Fruit fly (Drosophila melanogaster) whole organism, embryonic: Measurements from ENCODE around the gene Obp19d.

Experiments used
- Aef1 ChIP-seq: fragments of 200-800 bp; sonication (Bioruptor generic); IDR thresholded peaks from 3 replicates; pipeline ENCODE4 v1.3.6; 2022; ENCODE audit warnings: missing biosample characterization, missing genetic modification characterization
- CG10274 ChIP-seq: fragments of 200-800 bp; sonication (Bioruptor generic); optimal IDR thresholded peaks from 3 replicates; lab custom pipeline; 2017; ENCODE audit warnings: missing biosample characterization, mild to moderate bottlenecking, missing genetic modification characterization
- CG11398 ChIP-seq: fragments of 200-800 bp; sonication (Bioruptor generic); optimal IDR thresholded peaks from 2 replicates; lab custom pipeline; 2016; ENCODE audit warnings: missing biosample characterization, missing genetic modification characterization
- CG11696 ChIP-seq: fragments of 200-800 bp; sonication (Bioruptor generic); IDR thresholded peaks from 2 replicates; pipeline ENCODE4 v1.3.6; 2022; ENCODE audit warnings: missing biosample characterization, missing genetic modification characterization
- CG11723 ChIP-seq: fragments of 200-800 bp; sonication (Bioruptor generic); optimal IDR thresholded peaks from 2 replicates; lab custom pipeline; 2017; ENCODE audit warnings: missing biosample characterization, mild to moderate bottlenecking, missing genetic modification characterization
- CG12236 ChIP-seq: fragments of 200-800 bp; sonication (Bioruptor generic); optimal IDR thresholded peaks from 2 replicates; lab custom pipeline; 2016; ENCODE audit warnings: missing biosample characterization, missing genetic modification characterization
- CG13287 ChIP-seq: fragments of 200-800 bp; sonication (Bioruptor generic); IDR thresholded peaks from 2 replicates; pipeline ENCODE4 v1.3.6; 2022; ENCODE audit warnings: missing biosample characterization, missing genetic modification characterization; ENCODE audit not compliant: partially characterized antibody
- CG14667 ChIP-seq: fragments of 200-800 bp; sonication (Bioruptor generic); IDR thresholded peaks from 2 replicates; pipeline ENCODE4 v1.3.6; 2022; ENCODE audit warnings: missing biosample characterization, missing genetic modification characterization
- CG14710 ChIP-seq: fragments of 200-800 bp; sonication (Bioruptor generic); optimal IDR thresholded peaks from 3 replicates; lab custom pipeline; 2019; ENCODE audit warnings: missing biosample characterization, mild to moderate bottlenecking, missing genetic modification characterization, moderate library complexity
- CG16863 ChIP-seq: fragments of 200-800 bp; sonication (Bioruptor generic); optimal IDR thresholded peaks from 3 replicates; lab custom pipeline; 2016; ENCODE audit warnings: missing biosample characterization, missing genetic modification characterization
- CG31224 ChIP-seq: fragments of 200-800 bp; sonication (Bioruptor generic); IDR thresholded peaks from 2 replicates; pipeline ENCODE4 v1.3.6; 2022; ENCODE audit warnings: missing biosample characterization, missing genetic modification characterization
- CG31388 ChIP-seq: fragments of 200-800 bp; sonication (Bioruptor generic); optimal IDR thresholded peaks from 2 replicates; lab custom pipeline; 2016; ENCODE audit warnings: missing biosample characterization, missing genetic modification characterization
- CG34376 ChIP-seq: fragments of 200-800 bp; sonication (Bioruptor generic); optimal IDR thresholded peaks from 2 replicates; lab custom pipeline; 2018; ENCODE audit warnings: missing biosample characterization, mild to moderate bottlenecking, missing genetic modification characterization
- CG7839 ChIP-seq: fragments of 200-800 bp; sonication (Bioruptor generic); optimal IDR thresholded peaks from 3 replicates; lab custom pipeline; 2018; ENCODE audit warnings: missing biosample characterization, mild to moderate bottlenecking, missing genetic modification characterization, moderate library complexity
- Dek ChIP-seq: fragments of 200-800 bp; sonication (Bioruptor generic); optimal IDR thresholded peaks from 3 replicates; lab custom pipeline; 2019; ENCODE audit warnings: missing biosample characterization, mild to moderate bottlenecking, missing genetic modification characterization, moderate library complexity
- Dll ChIP-seq: fragments of 200-800 bp; sonication (Bioruptor generic); IDR thresholded peaks from 4 replicates; pipeline ENCODE4 v1.3.6; 2022; ENCODE audit warnings: missing biosample characterization, missing genetic modification characterization; ENCODE audit not compliant: partially characterized antibody
- Gsc ChIP-seq: fragments of 200-800 bp; sonication (Bioruptor generic); IDR thresholded peaks from 2 replicates; pipeline ENCODE4 v1.3.6; 2022; ENCODE audit warnings: missing biosample characterization, missing genetic modification characterization
- H15 ChIP-seq: fragments of 200-800 bp; sonication (Bioruptor generic); IDR thresholded peaks from 3 replicates; pipeline ENCODE4 v1.3.6; 2022; ENCODE audit warnings: missing biosample characterization, missing genetic modification characterization
- HLH4C ChIP-seq: fragments of 200-800 bp; sonication (Bioruptor generic); IDR thresholded peaks from 3 replicates; pipeline ENCODE4 v1.3.6; 2022; ENCODE audit warnings: missing biosample characterization, missing genetic modification characterization; ENCODE audit not compliant: partially characterized antibody
- Hey ChIP-seq: fragments of 200-800 bp; sonication (Bioruptor generic); optimal IDR thresholded peaks from 3 replicates; lab custom pipeline; 2018; ENCODE audit warnings: missing biosample characterization, mild to moderate bottlenecking, missing genetic modification characterization
- Hr78 ChIP-seq, 2 experiments: fragments of 200-800 bp in 1 of 2; fragments of >200 bp in 1 of 2; sonication (Bioruptor generic) in 1 of 2; optimal IDR thresholded peaks; 2 replicates each; lab custom pipeline; 2017 to 2019; ENCODE audit warnings: missing biosample characterization in 2 of 2, missing genetic modification characterization in 2 of 2, mild to moderate bottlenecking in 1 of 2, moderate library complexity in 1 of 2
- NK7.1 ChIP-seq: fragments of 200-800 bp; sonication (Bioruptor generic); optimal IDR thresholded peaks from 3 replicates; lab custom pipeline; 2016; ENCODE audit warnings: missing biosample characterization, missing genetic modification characterization
- Poxn ChIP-seq: fragments of 200-800 bp; sonication (Bioruptor generic); IDR thresholded peaks from 2 replicates; pipeline ENCODE4 v1.3.6; 2022; ENCODE audit warnings: missing biosample characterization, missing genetic modification characterization
- ac ChIP-seq: fragments of 200-800 bp; sonication (Bioruptor generic); optimal IDR thresholded peaks from 3 replicates; lab custom pipeline; 2017; ENCODE audit warnings: missing biosample characterization, mild to moderate bottlenecking, missing genetic modification characterization
- aop ChIP-seq: fragments of 200-800 bp; sonication (Bioruptor generic); IDR thresholded peaks from 2 replicates; pipeline ENCODE4 v1.3.6; 2022; ENCODE audit warnings: missing biosample characterization, missing genetic modification characterization
- bbx ChIP-seq: fragments of 200-800 bp; sonication (Bioruptor generic); IDR thresholded peaks from 2 replicates; pipeline ENCODE4 v1.3.6; 2022; ENCODE audit warnings: missing biosample characterization, missing genetic modification characterization; ENCODE audit not compliant: partially characterized antibody
- bcd ChIP-seq: fragments of 200-800 bp; sonication (Bioruptor generic); optimal IDR thresholded peaks from 2 replicates; lab custom pipeline; 2017; ENCODE audit warnings: missing biosample characterization, mild to moderate bottlenecking, missing genetic modification characterization
- bsh ChIP-seq, 2 experiments: fragments of 200-800 bp; sonication (Bioruptor generic); optimal IDR thresholded peaks; 2 replicates each; lab custom pipeline; 2017 to 2018; ENCODE audit warnings: mild to moderate bottlenecking in 2 of 2, missing biosample characterization in 2 of 2, missing genetic modification characterization in 2 of 2, moderate library complexity in 1 of 2
- cad ChIP-seq: fragments of >200 bp; optimal IDR thresholded peaks from 2 replicates; lab custom pipeline; 2017; ENCODE audit warnings: missing biosample characterization, missing genetic modification characterization
- caup ChIP-seq: fragments of 200-800 bp; sonication (Bioruptor generic); optimal IDR thresholded peaks from 3 replicates; lab custom pipeline; 2017; ENCODE audit warnings: missing biosample characterization, mild to moderate bottlenecking, missing genetic modification characterization, moderate library complexity; ENCODE audit not compliant: severe bottlenecking
- cg ChIP-seq: fragments of 200-800 bp; sonication (Bioruptor generic); optimal IDR thresholded peaks from 3 replicates; lab custom pipeline; 2019; ENCODE audit warnings: missing biosample characterization, mild to moderate bottlenecking, missing genetic modification characterization, moderate library complexity
- crp ChIP-seq, 2 experiments: fragments of 200-800 bp; sonication (Bioruptor generic); optimal IDR thresholded peaks; 2 replicates in 1 of 2; 3 replicates in 1 of 2; lab custom pipeline; 2017; ENCODE audit warnings: missing biosample characterization in 2 of 2, missing genetic modification characterization in 2 of 2, mild to moderate bottlenecking in 1 of 2, moderate library complexity in 1 of 2
- disco-r ChIP-seq: fragments of 200-800 bp; sonication (Bioruptor generic); optimal IDR thresholded peaks from 2 replicates; lab custom pipeline; 2016; ENCODE audit warnings: missing biosample characterization, missing genetic modification characterization
- dm ChIP-seq: fragments of 200-800 bp; sonication (Bioruptor generic); optimal IDR thresholded peaks from 3 replicates; lab custom pipeline; 2016; ENCODE audit warnings: missing biosample characterization, missing genetic modification characterization
- eyg ChIP-seq: fragments of 200-800 bp; sonication (Bioruptor generic); optimal IDR thresholded peaks from 3 replicates; lab custom pipeline; 2016; ENCODE audit warnings: missing biosample characterization, missing genetic modification characterization
- gcm ChIP-seq: fragments of 200-800 bp; sonication (Bioruptor generic); optimal IDR thresholded peaks from 2 replicates; lab custom pipeline; 2019; ENCODE audit warnings: missing biosample characterization, mild to moderate bottlenecking, missing genetic modification characterization, moderate library complexity
- her ChIP-seq: fragments of 200-800 bp; sonication (Bioruptor generic); optimal IDR thresholded peaks from 2 replicates; lab custom pipeline; 2016; ENCODE audit warnings: missing biosample characterization, missing genetic modification characterization
- maf-S ChIP-seq: fragments of 200-800 bp; sonication (Bioruptor generic); optimal IDR thresholded peaks from 2 replicates; lab custom pipeline; 2016; ENCODE audit warnings: missing biosample characterization, missing genetic modification characterization
- mld ChIP-seq: fragments of 200-800 bp; sonication (Bioruptor generic); IDR thresholded peaks from 3 replicates; pipeline ENCODE4 v1.3.6; 2022; ENCODE audit warnings: missing biosample characterization, missing genetic modification characterization; ENCODE audit not compliant: partially characterized antibody
- phol ChIP-seq: fragments of 200-800 bp; sonication (Bioruptor generic); optimal IDR thresholded peaks from 3 replicates; lab custom pipeline; 2018; ENCODE audit warnings: missing biosample characterization, mild to moderate bottlenecking, missing genetic modification characterization, moderate library complexity
- pzg ChIP-seq: fragments of 200-800 bp; sonication (Bioruptor generic); optimal IDR thresholded peaks from 3 replicates; lab custom pipeline; 2018; ENCODE audit warnings: missing biosample characterization, mild to moderate bottlenecking, missing genetic modification characterization, moderate library complexity
- schlank ChIP-seq: fragments of 200-800 bp; sonication (Bioruptor generic); optimal IDR thresholded peaks from 2 replicates; lab custom pipeline; 2018; ENCODE audit warnings: missing biosample characterization, mild to moderate bottlenecking, missing genetic modification characterization
- scrt ChIP-seq: fragments of 200-800 bp; sonication (Bioruptor generic); optimal IDR thresholded peaks from 2 replicates; lab custom pipeline; 2018; ENCODE audit warnings: missing biosample characterization, mild to moderate bottlenecking, missing genetic modification characterization, moderate library complexity
- sd ChIP-seq: fragments of 200-800 bp; sonication (Bioruptor generic); optimal IDR thresholded peaks from 3 replicates; lab custom pipeline; 2018; ENCODE audit warnings: missing biosample characterization, mild to moderate bottlenecking, missing genetic modification characterization, moderate library complexity
- sens-2 ChIP-seq: fragments of 200-800 bp; sonication (Bioruptor generic); IDR thresholded peaks from 2 replicates; pipeline ENCODE4 v1.3.6; 2022; ENCODE audit warnings: missing biosample characterization, missing genetic modification characterization
- seq ChIP-seq: fragments of 200-800 bp; sonication (Bioruptor generic); IDR thresholded peaks from 2 replicates; pipeline ENCODE4 v1.3.6; 2022; ENCODE audit warnings: missing biosample characterization, missing genetic modification characterization
- so ChIP-seq: fragments of 200-800 bp; sonication (Bioruptor generic); IDR thresholded peaks from 3 replicates; pipeline ENCODE4 v1.3.6; 2022; ENCODE audit warnings: missing biosample characterization, missing genetic modification characterization
- sr ChIP-seq: fragments of 200-800 bp; sonication (Bioruptor generic); IDR thresholded peaks from 3 replicates; pipeline ENCODE4 v1.3.6; 2022; ENCODE audit warnings: missing biosample characterization, missing genetic modification characterization
- stwl ChIP-seq: fragments of 200-800 bp; sonication (Bioruptor generic); optimal IDR thresholded peaks from 3 replicates; lab custom pipeline; 2018; ENCODE audit warnings: missing biosample characterization, mild to moderate bottlenecking, missing genetic modification characterization, moderate library complexity
- trh ChIP-seq: fragments of 200-800 bp; sonication (Bioruptor generic); optimal IDR thresholded peaks from 2 replicates; lab custom pipeline; 2016; ENCODE audit warnings: missing biosample characterization, missing genetic modification characterization
- unc-4 ChIP-seq: fragments of 200-800 bp; sonication (Bioruptor generic); IDR thresholded peaks from 2 replicates; pipeline ENCODE4 v1.3.6; 2022; ENCODE audit warnings: missing biosample characterization, missing genetic modification characterization; ENCODE audit not compliant: partially characterized antibody

Obp19d gene

dm6 chrX:20426818-20427217 lies 7.4 kb downstream of the Obp19d start, which contains the start of gene CG15456 (continued):
- TF ChIP-seq Hr78 (GFP tag; optimal IDR thresholded peaks at IDR 0.05; lab: Kevin White, UChicago): no peak
- peak; percentile 42; the same call in 1 of the 2 replicates for TF ChIP-seq unc-4 (GFP tag; lab: Robert Waterston, UW)
- TF ChIP-seq CG7839: no peak
- TF ChIP-seq Dek (tag; lab: Kevin White, UChicago): no peak
- no peak for TF ChIP-seq sr (GFP tag; lab: Robert Waterston, UW)
- peak; percentile 78 for TF ChIP-seq CG13287 (GFP tag; lab: Robert Waterston, UW)
- TF ChIP-seq CG14667 (GFP tag; lab: Robert Waterston, UW): no peak
- TF ChIP-seq CG31224 (GFP tag; lab: Robert Waterston, UW): no peak
- TF ChIP-seq trh (GFP tag; lab: Kevin White, UChicago): no peak
- no peak for TF ChIP-seq H15 (GFP tag; lab: Robert Waterston, UW)
- TF ChIP-seq gcm: no peak
- TF ChIP-seq so (GFP tag; lab: Robert Waterston, UW): no peak
- no peak for TF ChIP-seq CG10274 (GFP tag; lab: Kevin White, UChicago)
- TF ChIP-seq ac: no peak
- TF ChIP-seq CG16863 (GFP tag; lab: Kevin White, UChicago): no peak
- no peak for TF ChIP-seq phol (tag; lab: Kevin White, UChicago)
- peak; percentile 38 for TF ChIP-seq stwl (tag; lab: Kevin White, UChicago)
- TF ChIP-seq sd (tag; lab: Kevin White, UChicago): no peak
- TF ChIP-seq Gsc: no peak
- TF ChIP-seq NK7.1 (GFP tag; lab: Kevin White, UChicago): no peak
- 0 out of 2 replicates have a peak, but pooled peaks have one; percentile 12 for TF ChIP-seq bbx (GFP tag; lab: Robert Waterston, UW)
- peak; percentile 40 to 89 for TF ChIP-seq crp (GFP tag; optimal IDR thresholded peaks at IDR 0.05; lab: Kevin White, UChicago)
- TF ChIP-seq Hey (tag; lab: Kevin White, UChicago): no peak
- TF ChIP-seq HLH4C (GFP tag; lab: Robert Waterston, UW): peak; percentile 61
- no peak for TF ChIP-seq her
- peak; percentile 56; the same call in 3 of the 4 replicates for TF ChIP-seq Dll (GFP tag; lab: Robert Waterston, UW)
- TF ChIP-seq caup (GFP tag; lab: Kevin White, UChicago): no peak
- TF ChIP-seq CG11723: no peak
- TF ChIP-seq cad (GFP tag; lab: Kevin White, UChicago): no peak
- TF ChIP-seq Aef1 (GFP tag; lab: Robert Waterston, UW): no peak
- no peak for TF ChIP-seq eyg (GFP tag; lab: Kevin White, UChicago)
- TF ChIP-seq cg (GFP tag; lab: Kevin White, UChicago): no peak
- TF ChIP-seq CG31388 (GFP tag; lab: Kevin White, UChicago): no peak
- TF ChIP-seq bcd (GFP tag; lab: Kevin White, UChicago): no peak
- no peak for TF ChIP-seq scrt
- no peak for TF ChIP-seq sens-2 (GFP tag; lab: Robert Waterston, UW)
- TF ChIP-seq Poxn: no peak
- TF ChIP-seq CG14710 (tag; lab: Kevin White, UChicago): peak; percentile 10
- TF ChIP-seq seq (GFP tag; lab: Robert Waterston, UW): no peak
- TF ChIP-seq CG11398: no peak
- no peak for TF ChIP-seq bsh (GFP tag; optimal IDR thresholded peaks at IDR 0.05; lab: Kevin White, UChicago)
- TF ChIP-seq schlank (tag; lab: Kevin White, UChicago): no peak
- peak; percentile 15 for TF ChIP-seq pzg (GFP tag; lab: Kevin White, UChicago)
- no peak for TF ChIP-seq mld (GFP tag; lab: Robert Waterston, UW)
- no peak for TF ChIP-seq CG12236 (GFP tag; lab: Kevin White, UChicago)
- no peak for TF ChIP-seq dm (GFP tag; lab: Kevin White, UChicago)
- TF ChIP-seq aop (GFP tag; lab: Robert Waterston, UW): no peak
- TF ChIP-seq CG34376: no peak
- TF ChIP-seq CG11696: no peak
- TF ChIP-seq disco-r: no peak
- TF ChIP-seq maf-S (GFP tag; lab: Kevin White, UChicago): no peak
